Worm (Caenorhabditis elegans): Measurements from ENCODE around the gene ran-5.

ran-5 gene

ce11 chrII:6091380-6091779 is 43.5 kb downstream of the ran-5 start, which contains the start of the genes fbf-2 and nspg-3:
Gene fbf-2 (minus strand): TSS chrII:6091480.
Gene nspg-3 (plus strand): TSS chrII:6091767.
- TF ChIP-seq mes-2 (tag; optimal IDR thresholded peaks at IDR 0.05; ENCODE audit: poor library complexity, severe bottlenecking) (no peak), hlh-30 (tag; optimal IDR thresholded peaks at IDR 0.05; ENCODE audit: insufficient read depth) (no peak), ctbp-1 (GFP tag; IDR thresholded peaks at IDR 0.05) (no peak), php-3 (GFP tag; IDR thresholded peaks at IDR 0.05) (0 out of 2 replicates have a peak, but pooled peaks have one; percentile 15), daf-16 (GFP tag; optimal IDR thresholded peaks at IDR 0.05) (no peak), daf-16 (tag; optimal IDR thresholded peaks at IDR 0.05) (peak; percentile 35), mep-1 (tag; optimal IDR thresholded peaks at IDR 0.05) (no peak)

DNA sequence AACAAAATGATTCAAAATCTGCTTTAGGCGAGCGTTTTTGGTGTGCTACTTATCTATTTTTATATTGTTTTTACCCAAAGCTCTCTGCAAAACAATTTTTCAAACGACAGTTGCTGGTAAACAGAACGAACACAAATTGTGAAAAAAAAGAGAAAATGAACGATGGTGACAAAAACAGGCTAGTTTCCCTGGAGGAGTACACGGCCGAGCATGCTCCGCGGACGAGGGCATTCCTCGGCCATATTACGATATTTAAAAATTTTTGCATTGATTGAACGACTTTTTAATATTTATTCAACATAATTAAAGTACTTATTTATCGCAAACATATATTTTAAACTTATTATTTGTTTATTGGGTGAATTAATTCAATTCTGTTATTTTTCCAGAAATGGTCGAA is 49.5 kb downstream of the ran-5 start, which contains the start of the genes tpp-2 and rbbp-5:
Gene tpp-2, minus strand, starts transcription at position 157 of the 400 bp plus-strand sequence.
Gene rbbp-5, plus strand, starts transcription at position 390 of the 400 bp plus-strand sequence.
- peak; percentile 78 for TF ChIP-seq dpl-1 (GFP tag; optimal IDR thresholded peaks at IDR 0.05)
- no peak for TF ChIP-seq F37D6.2 (tag; optimal IDR thresholded peaks at IDR 0.05)
- peak in 1 of 2 experiments; percentile 61 for TF ChIP-seq daf-16 (GFP tag; optimal IDR thresholded peaks at IDR 0.05)
- peak; percentile 79 for TF ChIP-seq daf-16 (tag; optimal IDR thresholded peaks at IDR 0.05)
- TF ChIP-seq jun-1 (tag; optimal IDR thresholded peaks at IDR 0.05), result no peak
- TF ChIP-seq aha-1 (tag), result peak; percentile 89
- peak; percentile 97 for TF ChIP-seq mes-2 (tag; optimal IDR thresholded peaks at IDR 0.05; ENCODE audit: poor library complexity, severe bottlenecking)
- peak; percentile 30; the same call in 1 of the 2 replicates for TF ChIP-seq Y48G9A.11 (GFP tag; IDR thresholded peaks at IDR 0.05)
- TF ChIP-seq mxl-3 (GFP tag; optimal IDR thresholded peaks at IDR 0.05), result peak; percentile 18
- TF ChIP-seq spr-1 (tag; optimal IDR thresholded peaks at IDR 0.05), result peak; percentile 4
- peak; percentile 61; the same call in 1 of the 2 replicates for TF ChIP-seq madf-9 (GFP tag; conservative IDR thresholded peaks at IDR 0.05)
- peak in 1 of 2 experiments; percentile 70 for TF ChIP-seq lsy-2 (tag; optimal IDR thresholded peaks at IDR 0.05)
- no peak; the same call in 1 of the 2 replicates for TF ChIP-seq dmd-6 (GFP tag; IDR thresholded peaks at IDR 0.05)
- TF ChIP-seq unc-130 (GFP tag; optimal IDR thresholded peaks at IDR 0.05), result peak; percentile 88
- TF ChIP-seq dve-1 (tag; optimal IDR thresholded peaks at IDR 0.05; ENCODE audit: insufficient read depth), result no peak
- TF ChIP-seq F49E8.2 (tag; optimal IDR thresholded peaks at IDR 0.05; ENCODE audit: borderline replicate concordance), result peak; percentile 3
- peak; percentile 56; the same call in 1 of the 2 replicates for TF ChIP-seq dmd-9 (GFP tag; IDR thresholded peaks at IDR 0.05)
- TF ChIP-seq ZK337.2 (GFP tag; IDR thresholded peaks at IDR 0.05), result peak; percentile 84
- TF ChIP-seq nhr-10 (tag; optimal IDR thresholded peaks at IDR 0.05), result no peak
